Fruit fly (Drosophila melanogaster): ENCODE measurements around the gene Rbf2.
A peak's percentile ranks its signal among the peaks of the same experiment; 100 is the strongest.

DNA sequence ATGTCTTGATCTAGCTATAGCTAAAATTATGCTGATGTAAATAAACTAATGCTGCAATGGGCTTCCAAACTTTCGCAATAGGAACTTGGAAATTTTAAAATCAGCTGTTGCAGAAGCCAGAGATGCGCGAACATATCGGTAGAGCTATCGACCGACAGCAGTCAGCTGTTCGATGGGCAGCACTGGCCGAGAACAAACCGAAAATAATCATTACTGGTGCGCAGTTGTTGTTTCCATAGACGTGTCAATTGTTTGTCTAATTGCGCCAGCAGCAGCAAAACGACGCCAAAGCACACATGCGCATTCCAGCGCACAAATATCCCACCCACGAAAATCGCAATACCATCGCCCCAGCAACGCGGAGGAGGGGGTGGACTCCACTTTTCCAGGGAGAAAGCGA, 30.3 kb upstream of the Rbf2 start, which contains the start of gene Sap47:
- TF ChIP-seq CTCF (optimal IDR thresholded peaks at IDR 0.05) (peak in 1 of 2 experiments; percentile 38), CG8478 (optimal IDR thresholded peaks at IDR 0.05) (no peak)

Measured in S2 (cell line).